Worm (Caenorhabditis elegans) whole organism, L1 larva: ENCODE data around the gene ZK688.1.

Source experiments
- C16A3.4 ChIP-seq: fragments of 150-350 bp; optimal IDR thresholded peaks from 2 replicates; lab custom pipeline; 2014; ENCODE audit warnings: missing biosample characterization, missing genetic modification characterization
- C34B4.2 ChIP-seq: sonication (generic microtip); optimal IDR thresholded peaks from 2 replicates; lab custom pipeline; 2017; ENCODE audit warnings: mild to moderate bottlenecking, missing genetic modification characterization, missing compliant biosample characterization
- F16B12.6 ChIP-seq: fragments of 150-350 bp; optimal IDR thresholded peaks from 2 replicates; lab custom pipeline; 2014; ENCODE audit warnings: missing biosample characterization, missing genetic modification characterization
- Y116A8C.19 ChIP-seq: sonication (generic microtip); optimal IDR thresholded peaks from 2 replicates; lab custom pipeline; 2016; ENCODE audit warnings: missing compliant biosample characterization, missing genetic modification characterization, borderline replicate concordance
- aha-1 ChIP-seq: fragments of 150-350 bp; optimal IDR thresholded peaks from 2 replicates; lab custom pipeline; 2014; ENCODE audit warnings: missing biosample characterization, missing genetic modification characterization
- ama-1 ChIP-seq: fragments of 150-350 bp; optimal IDR thresholded peaks from 2 replicates; lab custom pipeline; 2014
- ceh-63 ChIP-seq: fragments of 200-800 bp; sonication (Bioruptor generic); optimal IDR thresholded peaks from 2 replicates; lab custom pipeline; 2018; ENCODE audit warnings: mild to moderate bottlenecking, missing genetic modification characterization, missing compliant biosample characterization
- ceh-8 ChIP-seq: fragments of 200-800 bp; sonication (Bioruptor generic); optimal IDR thresholded peaks from 2 replicates; lab custom pipeline; 2018; ENCODE audit warnings: mild to moderate bottlenecking, missing genetic modification characterization, moderate library complexity, missing compliant biosample characterization
- ceh-88 ChIP-seq: fragments of 200-800 bp; sonication (Bioruptor generic); IDR thresholded peaks from 2 replicates; pipeline ENCODE4 v1.3.6; 2022; ENCODE audit warnings: missing genetic modification characterization, missing compliant biosample characterization
- ceh-90 ChIP-seq: sonication (generic microtip); optimal IDR thresholded peaks from 2 replicates; lab custom pipeline; 2016; ENCODE audit warnings: missing genetic modification characterization, missing compliant biosample characterization
- ces-1 ChIP-seq: fragments of 150-350 bp; optimal IDR thresholded peaks from 2 replicates; lab custom pipeline; 2014; ENCODE audit warnings: missing biosample characterization, missing genetic modification reagents, missing genetic modification characterization
- dpl-1 ChIP-seq, 3 experiments: fragments of 150-350 bp in 2 of 3; sonication (generic microtip) in 1 of 3; optimal IDR thresholded peaks; 2 replicates each; lab custom pipeline; 2014 to 2017; ENCODE audit warnings: missing biosample characterization in 3 of 3, missing genetic modification characterization in 3 of 3, missing genetic modification reagents in 3 of 3
- dsc-1 ChIP-seq: sonication (generic microtip); optimal IDR thresholded peaks from 2 replicates; lab custom pipeline; 2016; ENCODE audit warnings: mild to moderate bottlenecking, missing genetic modification characterization, missing compliant biosample characterization
- efl-1 ChIP-seq, 4 experiments: fragments of 150-350 bp; optimal IDR thresholded peaks in 3 of 4; peaks in 1 of 4; 1 replicate in 1 of 4; 2 replicates in 3 of 4; lab custom pipeline; 2014; ENCODE audit warnings: missing biosample characterization in 2 of 4, missing genetic modification characterization in 2 of 4, missing genetic modification reagents in 2 of 4
- egl-27 ChIP-seq, 2 experiments: fragments of 150-350 bp in 1 of 2; sonication (generic microtip); optimal IDR thresholded peaks; 3 replicates each; lab custom pipeline; 2017 to 2018; ENCODE audit warnings: missing biosample characterization in 2 of 2, missing genetic modification characterization in 2 of 2, missing genetic modification reagents in 2 of 2
- elt-2 ChIP-seq: sonication (generic microtip); optimal IDR thresholded peaks from 2 replicates; lab custom pipeline; 2016; ENCODE audit warnings: missing genetic modification characterization, mild to moderate bottlenecking, inconsistent platforms, missing compliant biosample characterization, missing genetic modification reagents
- ets-5 ChIP-seq: fragments of 200-800 bp; sonication (Bioruptor generic); IDR thresholded peaks from 2 replicates; pipeline ENCODE4 v1.3.6; 2022; ENCODE audit warnings: missing genetic modification characterization, missing compliant biosample characterization
- fkh-10 ChIP-seq: sonication (generic microtip); optimal IDR thresholded peaks from 2 replicates; lab custom pipeline; 2017; ENCODE audit warnings: missing biosample characterization, missing genetic modification reagents, missing genetic modification characterization
- fkh-8 ChIP-seq: sonication (generic microtip); optimal IDR thresholded peaks from 2 replicates; lab custom pipeline; 2016; ENCODE audit warnings: mild to moderate bottlenecking, missing genetic modification characterization, missing compliant biosample characterization
- fos-1 ChIP-seq: fragments of 150-350 bp; optimal IDR thresholded peaks from 2 replicates; lab custom pipeline; 2014; ENCODE audit warnings: missing biosample characterization, missing genetic modification characterization
- grh-1 ChIP-seq: fragments of 200-800 bp; sonication (Bioruptor generic); IDR thresholded peaks from 2 replicates; pipeline ENCODE4 v1.3.6; 2022; ENCODE audit warnings: missing genetic modification reagents, missing genetic modification characterization, missing compliant biosample characterization
- isw-1 ChIP-seq: fragments of 200-800 bp; sonication (Bioruptor generic); IDR thresholded peaks from 2 replicates; pipeline ENCODE4 v1.3.6; 2022; ENCODE audit warnings: missing genetic modification characterization, missing compliant biosample characterization
- lin-15B ChIP-seq: fragments of 150-350 bp; sonication (generic microtip); optimal IDR thresholded peaks from 3 replicates; lab custom pipeline; 2014; ENCODE audit warnings: missing biosample characterization, missing genetic modification characterization
- lin-39 ChIP-seq: fragments of 150-350 bp; optimal IDR thresholded peaks from 2 replicates; lab custom pipeline; 2014; ENCODE audit warnings: missing biosample characterization, missing genetic modification reagents, missing genetic modification characterization
- mab-9 ChIP-seq: fragments of 200-800 bp; sonication (Bioruptor generic); IDR thresholded peaks from 2 replicates; pipeline ENCODE4 v1.3.6; 2022; ENCODE audit warnings: missing genetic modification reagents, missing genetic modification characterization, missing compliant biosample characterization
- mef-2 ChIP-seq: fragments of 150-350 bp; optimal IDR thresholded peaks from 2 replicates; lab custom pipeline; 2014; ENCODE audit warnings: missing biosample characterization, missing genetic modification characterization
- nhr-12 ChIP-seq: sonication (generic microtip); optimal IDR thresholded peaks from 2 replicates; lab custom pipeline; 2017; ENCODE audit warnings: missing biosample characterization, missing genetic modification characterization
- nhr-19 ChIP-seq: fragments of 200-800 bp; sonication (Bioruptor generic); conservative IDR thresholded peaks from 2 replicates; pipeline ENCODE4 v1.3.6; 2022; ENCODE audit warnings: missing genetic modification characterization, missing compliant biosample characterization
- nhr-28 ChIP-seq: fragments of 150-350 bp; optimal IDR thresholded peaks from 2 replicates; lab custom pipeline; 2014; ENCODE audit warnings: missing biosample characterization, missing genetic modification characterization
- nhr-77 ChIP-seq: fragments of 150-350 bp; optimal IDR thresholded peaks from 2 replicates; lab custom pipeline; 2014; ENCODE audit warnings: missing biosample characterization, missing genetic modification characterization
- nhr-85 ChIP-seq: sonication (generic microtip); peaks from one replicate; lab custom pipeline; 2016; ENCODE audit warnings: missing genetic modification characterization, inconsistent platforms, missing compliant biosample characterization
- nhr-90 ChIP-seq: sonication (generic microtip); optimal IDR thresholded peaks from 2 replicates; lab custom pipeline; 2016; ENCODE audit warnings: mild to moderate bottlenecking, missing genetic modification characterization, missing compliant biosample characterization; ENCODE audit not compliant: poor library complexity
- pag-3 ChIP-seq: sonication (generic microtip); optimal IDR thresholded peaks from 2 replicates; lab custom pipeline; 2017; ENCODE audit warnings: missing genetic modification characterization, mild to moderate bottlenecking, missing compliant biosample characterization, antibody characterized with exemption, borderline replicate concordance; ENCODE audit not compliant: insufficient read depth
- skn-1 ChIP-seq: fragments of 150-350 bp; optimal IDR thresholded peaks from 2 replicates; lab custom pipeline; 2014; ENCODE audit warnings: missing biosample characterization, missing genetic modification characterization
- unc-86 ChIP-seq: sonication (generic microtip); optimal IDR thresholded peaks from 2 replicates; lab custom pipeline; 2016; ENCODE audit warnings: missing genetic modification characterization, missing compliant biosample characterization
- vab-15 ChIP-seq: sonication (generic microtip); optimal IDR thresholded peaks from 2 replicates; lab custom pipeline; 2017; ENCODE audit warnings: missing genotype, mild to moderate bottlenecking, missing genetic modification characterization, missing compliant biosample characterization
- xbp-1 ChIP-seq: sonication (generic microtip); optimal IDR thresholded peaks from 2 replicates; lab custom pipeline; 2016; ENCODE audit warnings: missing genetic modification characterization, missing compliant biosample characterization
- zag-1 ChIP-seq: fragments of 150-350 bp; optimal IDR thresholded peaks from 2 replicates; lab custom pipeline; 2014; ENCODE audit warnings: missing biosample characterization, missing genetic modification characterization

Gene ZK688.1

ce11 chrIII:7913488-7913887 is 4.1 kb downstream of the ZK688.1 start, which contains the start of gene ZK688.12:
ZK688.12 (minus strand) TSS chrIII:7913588.
- TF ChIP-seq pag-3 (no peak), nhr-19 (GFP tag; lab: Robert Waterston, UW) (no peak), dsc-1 (tag; lab: Kevin White, UChicago) (no peak), fkh-10 (GFP tag; lab: Kevin White, UChicago) (no peak), unc-86 (no peak), nhr-28 (no peak), C16A3.4 (no peak), ets-5 (GFP tag; lab: Robert Waterston, UW) (no peak), lin-15B (tag; lab: Kevin White, UChicago) (no peak), xbp-1 (tag; lab: Kevin White, UChicago) (no peak), ceh-63 (GFP tag; lab: Kevin White, UChicago) (no peak), mef-2 (tag; lab: Kevin White, UChicago) (no peak), efl-1 (optimal IDR thresholded peaks at IDR 0.05; lab: Kevin White, UChicago) (no peak), efl-1 (GFP tag; optimal IDR thresholded peaks at IDR 0.05 in 1 of 2; lab: Kevin White, UChicago) (no peak)

DNA sequence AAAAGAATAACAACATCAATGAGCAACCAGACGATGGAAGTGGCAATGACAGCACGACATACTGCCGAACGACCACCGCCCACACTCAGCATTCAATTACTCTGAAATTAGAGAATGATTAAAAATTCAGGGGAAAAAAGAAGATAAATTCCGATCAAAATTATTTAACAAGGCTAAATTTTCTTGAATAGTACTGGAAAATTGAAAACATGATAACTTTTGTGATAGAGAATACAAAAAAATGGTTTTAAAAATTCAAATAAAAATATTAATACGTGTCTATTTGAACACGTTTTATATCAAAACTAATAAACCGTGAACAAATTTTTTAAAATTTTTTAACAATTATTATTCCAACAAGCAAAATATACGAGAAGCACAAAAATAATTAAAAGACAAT is 8.3 kb downstream of the ZK688.1 start, which contains the start of gene gly-3:
Gene gly-3 (minus strand): TSS at position 101 of the 400 bp plus-strand sequence.
- TF ChIP-seq nhr-85 (no peak), aha-1 (no peak), mab-9 (GFP tag; lab: Robert Waterston, UW) (no peak), ceh-8 (GFP tag; lab: Kevin White, UChicago) (no peak), nhr-90 (tag; lab: Kevin White, UChicago) (no peak), lin-39 (tag; lab: Kevin White, UChicago) (no peak)
- TF ChIP-seq, all 84 proteins: peak for 0

ce11 chrIII:7919823-7920222 is 10.5 kb downstream of the ZK688.1 start, which contains the start of gene C29E4.14:
C29E4.14 (plus strand) TSS chrIII:7920123.
- TF ChIP-seq ets-5 (GFP tag; lab: Robert Waterston, UW) (no peak), ceh-90 (tag; lab: Kevin White, UChicago) (no peak)

- TF ChIP-seq Y116A8C.19 (tag; lab: Kevin White, UChicago) (no peak), vab-15 (tag; lab: Kevin White, UChicago) (no peak), efl-1 (optimal IDR thresholded peaks at IDR 0.05; lab: Kevin White, UChicago) (no peak), efl-1 (GFP tag; optimal IDR thresholded peaks at IDR 0.05 in 1 of 2; lab: Kevin White, UChicago) (no peak), egl-27 (tag; optimal IDR thresholded peaks at IDR 0.05; lab: Kevin White, UChicago) (no peak), dsc-1 (tag; lab: Kevin White, UChicago) (no peak), C34B4.2 (tag; lab: Kevin White, UChicago) (no peak)
- TF ChIP-seq, all 84 proteins: peak for 0
Measured at ce11 chrIII:7922207-7922606, 12.8 kb downstream of the ZK688.1 start, which contains the start of gene C29E4.17. C29E4.17 (plus strand) TSS chrIII:7922507.

DNA sequence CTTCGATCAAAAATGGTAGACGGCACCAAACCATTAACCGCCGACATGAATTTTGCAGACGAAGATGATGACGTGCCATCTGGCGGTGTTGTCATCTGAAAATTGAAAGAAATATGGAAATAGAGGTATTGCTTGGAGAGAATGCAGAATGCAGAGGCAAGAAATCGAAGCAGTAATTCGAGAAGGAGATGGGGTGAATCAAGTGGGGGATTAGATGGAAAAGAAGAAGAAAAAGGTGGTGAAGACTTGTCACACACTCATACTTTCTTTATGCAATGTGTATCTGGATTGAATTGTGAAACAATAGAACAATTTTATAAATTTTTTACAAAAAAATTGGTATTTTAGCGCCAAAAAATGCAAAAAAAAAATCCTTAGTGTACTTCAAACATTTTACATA is 15.5 kb downstream of the ZK688.1 start, which contains the start of gene tag-250:
Gene tag-250 (minus strand): TSS at position 101 of the 400 bp plus-strand sequence.
- no peak for TF ChIP-seq elt-2 (tag; lab: Kevin White, UChicago)
- no peak for TF ChIP-seq fkh-8 (tag; lab: Kevin White, UChicago)
- no peak for TF ChIP-seq zag-1 (tag; lab: Kevin White, UChicago)
- no peak for TF ChIP-seq fos-1 (tag; lab: Kevin White, UChicago)
- no peak for TF ChIP-seq ceh-88 (GFP tag; lab: Robert Waterston, UW)
- TF ChIP-seq skn-1, result no peak
- TF ChIP-seq ces-1, result no peak
- TF ChIP-seq dpl-1 (GFP tag; optimal IDR thresholded peaks at IDR 0.05; lab: Kevin White, UChicago), result no peak
- no peak for TF ChIP-seq isw-1
- no peak for TF ChIP-seq nhr-12 (tag; lab: Kevin White, UChicago)
- TF ChIP-seq F16B12.6 (tag; lab: Kevin White, UChicago), result no peak
- no peak for TF ChIP-seq nhr-77
- no peak for TF ChIP-seq ama-1 (lab: Kevin White, UChicago)
- TF ChIP-seq grh-1, result no peak
- TF ChIP-seq, all 84 proteins: peak for 0
